Worm (Caenorhabditis elegans) whole organism, young adult: ENCODE data around the gene F53F8.5.

Experiments used
- C17E4.6 ChIP-seq: fragments of 200-800 bp; sonication (Bioruptor generic); IDR thresholded peaks from 2 replicates; pipeline ENCODE4 v1.3.6; 2022; ENCODE audit warnings: missing genetic modification reagents, missing genetic modification characterization, missing compliant biosample characterization
- F10E7.11 ChIP-seq: sonication (generic microtip); optimal IDR thresholded peaks from 2 replicates; lab custom pipeline; 2017; ENCODE audit warnings: mild to moderate bottlenecking, missing genetic modification characterization, moderate library complexity, missing compliant biosample characterization
- F23B12.7 ChIP-seq: sonication (generic microtip); optimal IDR thresholded peaks from 2 replicates; lab custom pipeline; 2017; ENCODE audit warnings: missing genetic modification characterization, mild to moderate bottlenecking, missing compliant biosample characterization, antibody characterized with exemption, moderate library complexity; ENCODE audit not compliant: insufficient read depth
- F39B2.1 ChIP-seq: fragments of 200-800 bp; sonication (Bioruptor generic); IDR thresholded peaks from 2 replicates; pipeline ENCODE4 v1.3.6; 2022; ENCODE audit warnings: missing genetic modification reagents, missing genetic modification characterization, missing compliant biosample characterization
- F52B5.7 ChIP-seq: sonication (generic microtip); optimal IDR thresholded peaks from 2 replicates; lab custom pipeline; 2016; ENCODE audit warnings: mild to moderate bottlenecking, missing genetic modification characterization, missing compliant biosample characterization
- K11D2.4 ChIP-seq: fragments of 200-800 bp; sonication (Bioruptor generic); IDR thresholded peaks from 2 replicates; pipeline ENCODE4 v1.3.6; 2022; ENCODE audit warnings: missing genetic modification reagents, missing genetic modification characterization, missing compliant biosample characterization
- T07F8.4 ChIP-seq: sonication (generic microtip); optimal IDR thresholded peaks from 2 replicates; lab custom pipeline; 2016; ENCODE audit warnings: mild to moderate bottlenecking, missing genetic modification characterization, moderate library complexity, missing compliant biosample characterization
- Y79H2A.3 ChIP-seq: fragments of 200-800 bp; sonication (Bioruptor generic); conservative IDR thresholded peaks from 2 replicates; pipeline ENCODE4 v1.3.6; 2022; ENCODE audit warnings: missing genetic modification reagents, missing genetic modification characterization, missing compliant biosample characterization
- aptf-2 ChIP-seq: fragments of 200-800 bp; sonication (Bioruptor generic); conservative IDR thresholded peaks from 2 replicates; pipeline ENCODE4 v1.3.6; 2022; ENCODE audit warnings: missing genetic modification reagents, missing genetic modification characterization, missing compliant biosample characterization
- athp-1 ChIP-seq: sonication (generic microtip); optimal IDR thresholded peaks from 2 replicates; lab custom pipeline; 2017; ENCODE audit warnings: mild to moderate bottlenecking, missing genetic modification characterization, missing compliant biosample characterization
- bed-2 ChIP-seq: fragments of 200-800 bp; sonication (Bioruptor generic); IDR thresholded peaks from 2 replicates; pipeline ENCODE4 v1.3.6; 2022; ENCODE audit warnings: missing genetic modification reagents, missing genetic modification characterization, missing compliant biosample characterization
- cebp-1 ChIP-seq, 2 experiments: fragments of 200-800 bp in 1 of 2; sonication (Bioruptor generic) in 1 of 2; sonication (generic microtip) in 1 of 2; IDR thresholded peaks in 1 of 2; optimal IDR thresholded peaks in 1 of 2; 2 replicates each; pipeline versions ENCODE4 v1.3.6 to Lab custom; 2017 to 2022; ENCODE audit warnings: missing compliant biosample characterization in 2 of 2, missing genetic modification characterization in 2 of 2, mild to moderate bottlenecking in 1 of 2, missing genetic modification reagents in 1 of 2, moderate library complexity in 1 of 2
- ceh-58 ChIP-seq: fragments of 200-800 bp; sonication (Bioruptor generic); IDR thresholded peaks from 2 replicates; pipeline ENCODE4 v1.3.6; 2022; ENCODE audit warnings: missing genetic modification characterization, missing compliant biosample characterization
- chd-7 ChIP-seq: sonication (generic microtip); optimal IDR thresholded peaks from 2 replicates; lab custom pipeline; 2016; ENCODE audit warnings: mild to moderate bottlenecking, missing genetic modification characterization, moderate library complexity, missing compliant biosample characterization
- dox-1 ChIP-seq: fragments of 200-800 bp; sonication (Bioruptor generic); IDR thresholded peaks from 2 replicates; pipeline ENCODE4 v1.3.6; 2022; ENCODE audit warnings: missing genetic modification reagents, missing genetic modification characterization, missing compliant biosample characterization
- dpff-1 ChIP-seq: sonication (generic microtip); optimal IDR thresholded peaks from 2 replicates; lab custom pipeline; 2017; ENCODE audit warnings: mild to moderate bottlenecking, missing genetic modification characterization, missing compliant biosample characterization
- efl-1 ChIP-seq: fragments of 150-350 bp; optimal IDR thresholded peaks from 2 replicates; lab custom pipeline; 2014; ENCODE audit warnings: missing biosample characterization, missing genetic modification reagents, missing genetic modification characterization
- egl-44 ChIP-seq: fragments of 200-800 bp; sonication (Bioruptor generic); IDR thresholded peaks from 2 replicates; pipeline ENCODE4 v1.3.6; 2022; ENCODE audit warnings: missing genetic modification reagents, missing genetic modification characterization, missing compliant biosample characterization
- ekl-4 ChIP-seq: fragments of 200-800 bp; sonication (Bioruptor generic); IDR thresholded peaks from 2 replicates; pipeline ENCODE4 v1.3.6; 2022; ENCODE audit warnings: missing genetic modification reagents, missing genetic modification characterization, missing compliant biosample characterization
- gei-17 ChIP-seq: fragments of 200-800 bp; sonication (Bioruptor generic); optimal IDR thresholded peaks from 2 replicates; lab custom pipeline; 2018; ENCODE audit warnings: mild to moderate bottlenecking, missing genetic modification characterization, missing compliant biosample characterization
- hmg-1.2 ChIP-seq: fragments of 200-800 bp; sonication (Bioruptor generic); IDR thresholded peaks from 2 replicates; pipeline ENCODE4 v1.3.6; 2022; ENCODE audit warnings: missing genetic modification reagents, missing genetic modification characterization, missing compliant biosample characterization
- hsf-1 ChIP-seq: fragments of 200-800 bp; sonication (Bioruptor generic); IDR thresholded peaks from 2 replicates; pipeline ENCODE4 v1.3.6; 2022; ENCODE audit warnings: missing genetic modification reagents, missing genetic modification characterization, missing compliant biosample characterization
- lag-1 ChIP-seq: fragments of 200-800 bp; sonication (Bioruptor generic); IDR thresholded peaks from 2 replicates; pipeline ENCODE4 v1.3.6; 2022; ENCODE audit warnings: missing genetic modification reagents, missing genetic modification characterization, missing compliant biosample characterization
- let-526 ChIP-seq: fragments of 200-800 bp; sonication (Bioruptor generic); IDR thresholded peaks from 2 replicates; pipeline ENCODE4 v1.3.6; 2022; ENCODE audit warnings: missing genetic modification reagents, missing genetic modification characterization, missing compliant biosample characterization
- lin-40 ChIP-seq: sonication (generic microtip); optimal IDR thresholded peaks from 2 replicates; lab custom pipeline; 2016; ENCODE audit warnings: missing genetic modification characterization, mild to moderate bottlenecking, missing compliant biosample characterization, missing genotype, missing genetic modification reagents
- lir-1 ChIP-seq: fragments of 200-800 bp; sonication (Bioruptor generic); conservative IDR thresholded peaks from 2 replicates; pipeline ENCODE4 v1.3.6; 2022; ENCODE audit warnings: missing genetic modification reagents, missing genetic modification characterization, missing compliant biosample characterization
- lsy-27 ChIP-seq: sonication (generic microtip); optimal IDR thresholded peaks from 2 replicates; lab custom pipeline; 2017; ENCODE audit warnings: missing genetic modification characterization, mild to moderate bottlenecking, missing compliant biosample characterization, antibody characterized with exemption, missing genotype, borderline replicate concordance; ENCODE audit not compliant: insufficient read depth
- madf-6 ChIP-seq: fragments of 200-800 bp; sonication (Bioruptor generic); IDR thresholded peaks from 2 replicates; pipeline ENCODE4 v1.3.6; 2022; ENCODE audit warnings: missing genetic modification reagents, missing genetic modification characterization, missing compliant biosample characterization
- mcd-1 ChIP-seq: fragments of 200-800 bp; sonication (Bioruptor generic); IDR thresholded peaks from 2 replicates; pipeline ENCODE4 v1.3.6; 2022; ENCODE audit warnings: missing genetic modification reagents, missing genetic modification characterization, missing compliant biosample characterization
- mel-28 ChIP-seq: sonication (generic microtip); optimal IDR thresholded peaks from 2 replicates; lab custom pipeline; 2016; ENCODE audit warnings: borderline replicate concordance, mild to moderate bottlenecking, missing genetic modification characterization, missing compliant biosample characterization
- nfyb-1 ChIP-seq: fragments of 200-800 bp; sonication (Bioruptor generic); IDR thresholded peaks from 2 replicates; pipeline ENCODE4 v1.3.6; 2022; ENCODE audit warnings: missing genetic modification reagents, missing genetic modification characterization, missing compliant biosample characterization
- nhr-179 ChIP-seq: sonication (generic microtip); optimal IDR thresholded peaks from 2 replicates; lab custom pipeline; 2016; ENCODE audit warnings: mild to moderate bottlenecking, missing genetic modification characterization, missing compliant biosample characterization
- nhr-27 ChIP-seq: fragments of 200-800 bp; sonication (Bioruptor generic); optimal IDR thresholded peaks from 2 replicates; lab custom pipeline; 2018; ENCODE audit warnings: mild to moderate bottlenecking, missing genetic modification characterization, moderate library complexity, missing compliant biosample characterization
- nhr-80 ChIP-seq: sonication (generic microtip); optimal IDR thresholded peaks from 2 replicates; lab custom pipeline; 2016; ENCODE audit warnings: missing genetic modification characterization, missing compliant biosample characterization
- pbrm-1 ChIP-seq: fragments of 200-800 bp; sonication (Bioruptor generic); IDR thresholded peaks from 2 replicates; pipeline ENCODE4 v1.3.6; 2022; ENCODE audit warnings: missing genetic modification reagents, missing genetic modification characterization, missing compliant biosample characterization
- repo-1 ChIP-seq: sonication (generic microtip); optimal IDR thresholded peaks from 2 replicates; lab custom pipeline; 2017; ENCODE audit warnings: mild to moderate bottlenecking, missing genetic modification characterization, missing compliant biosample characterization
- rpc-1 ChIP-seq, 2 experiments: fragments of 150-350 bp in 1 of 2; sonication (generic microtip) in 1 of 2; optimal IDR thresholded peaks; 2 replicates each; lab custom pipeline; 2014 to 2018; ENCODE audit warnings: missing biosample characterization in 1 of 2, missing genetic modification characterization in 1 of 2, missing genetic modification reagents in 1 of 2, missing genotype in 1 of 2
- snpc-4 ChIP-seq, 5 experiments: fragments of 150-350 bp in 1 of 5; sonication (generic microtip) in 4 of 5; optimal IDR thresholded peaks; 2 replicates each; lab custom pipeline; 2014 to 2018; ENCODE audit warnings: missing genetic modification characterization in 5 of 5, missing biosample characterization in 3 of 5, antibody characterized with exemption in 2 of 5, mild to moderate bottlenecking in 2 of 5, missing compliant biosample characterization in 2 of 5, missing genotype in 2 of 5, moderate library complexity in 2 of 5, missing genetic modification reagents in 1 of 5
- sptf-2 ChIP-seq: fragments of 200-800 bp; sonication (Bioruptor generic); optimal IDR thresholded peaks from 2 replicates; lab custom pipeline; 2018; ENCODE audit warnings: mild to moderate bottlenecking, missing genetic modification characterization, missing compliant biosample characterization
- tbp1 ChIP-seq: fragments of 200-800 bp; sonication (Bioruptor generic); optimal IDR thresholded peaks from 2 replicates; lab custom pipeline; 2018; ENCODE audit warnings: mild to moderate bottlenecking, missing genetic modification characterization, missing compliant biosample characterization
- tbx-9 ChIP-seq: sonication (generic microtip); optimal IDR thresholded peaks from 2 replicates; lab custom pipeline; 2016; ENCODE audit warnings: borderline replicate concordance, missing genetic modification characterization, inconsistent platforms, missing compliant biosample characterization
- tlf-1 ChIP-seq: fragments of 200-800 bp; sonication (Bioruptor generic); optimal IDR thresholded peaks from 2 replicates; lab custom pipeline; 2018; ENCODE audit warnings: mild to moderate bottlenecking, missing genetic modification characterization, missing compliant biosample characterization
- xnd-1 ChIP-seq: sonication (generic microtip); optimal IDR thresholded peaks from 2 replicates; lab custom pipeline; 2016; ENCODE audit warnings: missing genotype, missing genetic modification reagents, missing genetic modification characterization, missing compliant biosample characterization
- zfh-2 ChIP-seq: fragments of 200-800 bp; sonication (Bioruptor generic); conservative IDR thresholded peaks from 2 replicates; pipeline ENCODE4 v1.3.6; 2022; ENCODE audit warnings: missing genetic modification reagents, missing genetic modification characterization, missing compliant biosample characterization
- zim-3 ChIP-seq: sonication (generic microtip); optimal IDR thresholded peaks from 2 replicates; lab custom pipeline; 2017; ENCODE audit warnings: mild to moderate bottlenecking, missing genetic modification characterization, moderate library complexity, missing compliant biosample characterization
- ztf-25 ChIP-seq: fragments of 200-800 bp; sonication (Bioruptor generic); IDR thresholded peaks from 2 replicates; pipeline ENCODE4 v1.3.6; 2022; ENCODE audit warnings: missing genetic modification reagents, missing genetic modification characterization, missing compliant biosample characterization

The F53F8.5 gene

ce11 chrV:20712318-20712993 is 8.6 kb upstream of the F53F8.5 start:
- TF ChIP-seq pbrm-1 (GFP tag; lab: Robert Waterston, UW) (0 out of 2 replicates have a peak, but pooled peaks have one; percentile 7), T07F8.4 (no peak), gei-17 (GFP tag; lab: Kevin White, UChicago) (no peak), zfh-2 (GFP tag; lab: Robert Waterston, UW) (no peak), let-526 (GFP tag; lab: Robert Waterston, UW) (0 out of 2 replicates have a peak, but pooled peaks have one; percentile 60), C17E4.6 (GFP tag; lab: Robert Waterston, UW) (no peak), efl-1 (GFP tag; lab: Kevin White, UChicago) (no peak), cebp-1 (GFP tag; IDR thresholded peaks at IDR 0.05; lab: Robert Waterston, UW) (0 out of 2 replicates have a peak, but pooled peaks have one; percentile 19), cebp-1 (tag; optimal IDR thresholded peaks at IDR 0.05; lab: Kevin White, UChicago) (no peak), tbx-9 (tag; lab: Kevin White, UChicago) (no peak), ekl-4 (GFP tag; lab: Robert Waterston, UW) (no peak), nfyb-1 (no peak), ztf-25 (GFP tag; lab: Robert Waterston, UW) (no peak), hsf-1 (GFP tag; lab: Robert Waterston, UW) (no peak), ceh-58 (GFP tag; lab: Robert Waterston, UW) (no peak), F52B5.7 (no peak), nhr-27 (tag; lab: Kevin White, UChicago) (no peak), aptf-2 (GFP tag; lab: Robert Waterston, UW) (no peak), mel-28 (tag; lab: Kevin White, UChicago) (no peak), bed-2 (GFP tag; lab: Robert Waterston, UW) (no peak), zim-3 (tag; lab: Kevin White, UChicago) (no peak), athp-1 (no peak), dox-1 (GFP tag; lab: Robert Waterston, UW) (no peak), lir-1 (GFP tag; lab: Robert Waterston, UW) (0 out of 2 replicates have a peak, but pooled peaks have one; percentile 12), hmg-1.2 (GFP tag; lab: Robert Waterston, UW) (peak; percentile 9; the same call in 1 of the 2 replicates), mcd-1 (no peak), tlf-1 (GFP tag; lab: Kevin White, UChicago) (peak; percentile 29), dpff-1 (no peak), Y79H2A.3 (GFP tag; lab: Robert Waterston, UW) (no peak), F39B2.1 (GFP tag; lab: Robert Waterston, UW) (no peak), sptf-2 (GFP tag; lab: Kevin White, UChicago) (no peak), rpc-1 (optimal IDR thresholded peaks at IDR 0.05; lab: Kevin White, UChicago) (no peak), rpc-1 (tag; optimal IDR thresholded peaks at IDR 0.05; lab: Kevin White, UChicago) (no peak), repo-1 (tag; lab: Kevin White, UChicago) (no peak), egl-44 (GFP tag; lab: Robert Waterston, UW) (peak; percentile 57; the same call in 1 of the 2 replicates), nhr-179 (tag; lab: Kevin White, UChicago) (no peak), snpc-4 (GFP tag; optimal IDR thresholded peaks at IDR 0.05; lab: Kevin White, UChicago) (no peak), snpc-4 (tag; optimal IDR thresholded peaks at IDR 0.05; lab: Kevin White, UChicago) (peak in 1 of 4 experiments; percentile 6), lsy-27 (tag; lab: Kevin White, UChicago) (no peak), K11D2.4 (GFP tag; lab: Robert Waterston, UW) (no peak), lag-1 (GFP tag; lab: Robert Waterston, UW) (no peak), nhr-80 (tag; lab: Kevin White, UChicago) (peak; percentile 73), chd-7 (tag; lab: Kevin White, UChicago) (no peak), F23B12.7 (tag; lab: Kevin White, UChicago) (peak; percentile 66), F10E7.11 (no peak), madf-6 (no peak), tbp1 (peak; percentile 51), xnd-1 (tag; lab: Kevin White, UChicago) (no peak), lin-40 (tag; lab: Kevin White, UChicago) (peak; percentile 43)
